Worm (Caenorhabditis elegans) whole organism, L4 larva: ENCODE measurements around the gene deb-1.

Experiments used
- D1046.2 ChIP-seq: fragments of 200-800 bp; sonication (Bioruptor generic); IDR thresholded peaks from 2 replicates; pipeline ENCODE4 v1.3.6; 2022; ENCODE audit warnings: missing genetic modification characterization, missing compliant biosample characterization
- F49E8.2 ChIP-seq: sonication (generic microtip); optimal IDR thresholded peaks from 2 replicates; lab custom pipeline; 2016; ENCODE audit warnings: missing compliant biosample characterization, mild to moderate bottlenecking, missing genetic modification characterization, borderline replicate concordance
- R02D3.7 ChIP-seq: fragments of 150-350 bp; sonication (generic microtip); optimal IDR thresholded peaks from 3 replicates; lab custom pipeline; 2014; ENCODE audit warnings: missing biosample characterization, missing genetic modification characterization
- T20F7.1 ChIP-seq: fragments of 200-800 bp; sonication (Bioruptor generic); optimal IDR thresholded peaks from 2 replicates; lab custom pipeline; 2018; ENCODE audit warnings: mild to moderate bottlenecking, missing genetic modification characterization, missing compliant biosample characterization
- T26A8.4 ChIP-seq: fragments of 200-800 bp; sonication (Bioruptor generic); IDR thresholded peaks from 2 replicates; pipeline ENCODE4 v1.3.6; 2022; ENCODE audit warnings: missing genetic modification characterization, missing compliant biosample characterization
- Y105C5A.15 ChIP-seq: fragments of 200-800 bp; sonication (Bioruptor generic); IDR thresholded peaks from 2 replicates; pipeline ENCODE4 v1.3.6; 2022; ENCODE audit warnings: missing genetic modification characterization, missing compliant biosample characterization
- Y5F2A.4 ChIP-seq: fragments of 200-800 bp; sonication (Bioruptor generic); optimal IDR thresholded peaks from 2 replicates; lab custom pipeline; 2018; ENCODE audit warnings: mild to moderate bottlenecking, missing genetic modification characterization, missing compliant biosample characterization
- ama-1 ChIP-seq: fragments of 150-350 bp; optimal IDR thresholded peaks from 2 replicates; lab custom pipeline; 2014; ENCODE audit warnings: inconsistent platforms, mixed read lengths
- ceh-82 ChIP-seq: sonication (generic microtip); optimal IDR thresholded peaks from 2 replicates; lab custom pipeline; 2017; ENCODE audit warnings: missing biosample characterization, missing genetic modification characterization
- ctbp-1 ChIP-seq: fragments of 200-800 bp; sonication (Bioruptor generic); IDR thresholded peaks from 2 replicates; pipeline ENCODE4 v1.3.6; 2022; ENCODE audit warnings: missing genetic modification reagents, missing genetic modification characterization, missing compliant biosample characterization
- daf-8 ChIP-seq: fragments of 200-800 bp; sonication (Bioruptor generic); IDR thresholded peaks from 2 replicates; pipeline ENCODE4 v1.3.6; 2022; ENCODE audit warnings: missing genetic modification characterization, missing compliant biosample characterization
- dmd-6 ChIP-seq: fragments of 200-800 bp; sonication (Bioruptor generic); IDR thresholded peaks from 2 replicates; pipeline ENCODE4 v1.3.6; 2022; ENCODE audit warnings: missing genetic modification reagents, missing genetic modification characterization, missing compliant biosample characterization
- dmd-8 ChIP-seq: fragments of 200-800 bp; sonication (Bioruptor generic); IDR thresholded peaks from 2 replicates; pipeline ENCODE4 v1.3.6; 2022; ENCODE audit warnings: missing genetic modification characterization, missing compliant biosample characterization
- duxl-1 ChIP-seq: sonication (generic microtip); optimal IDR thresholded peaks from 2 replicates; lab custom pipeline; 2016; ENCODE audit warnings: mild to moderate bottlenecking, missing genetic modification characterization, moderate library complexity, missing compliant biosample characterization; ENCODE audit not compliant: poor library complexity
- egl-27 ChIP-seq: sonication (generic microtip); optimal IDR thresholded peaks from 3 replicates; lab custom pipeline; 2017; ENCODE audit warnings: missing biosample characterization, missing genetic modification reagents, missing genetic modification characterization
- hlh-11 ChIP-seq: fragments of 200-800 bp; sonication (Bioruptor generic); optimal IDR thresholded peaks from 2 replicates; lab custom pipeline; 2018; ENCODE audit warnings: mild to moderate bottlenecking, missing genetic modification characterization, missing compliant biosample characterization
- hlh-30 ChIP-seq: sonication (generic microtip); optimal IDR thresholded peaks from 2 replicates; lab custom pipeline; 2017; ENCODE audit warnings: antibody characterized with exemption, mild to moderate bottlenecking, missing genetic modification characterization, missing compliant biosample characterization; ENCODE audit not compliant: insufficient read depth
- hmg-1.1 ChIP-seq: fragments of 200-800 bp; sonication (Bioruptor generic); IDR thresholded peaks from 2 replicates; pipeline ENCODE4 v1.3.6; 2022; ENCODE audit warnings: missing genetic modification reagents, missing genetic modification characterization, missing compliant biosample characterization
- lim-7 ChIP-seq: fragments of 200-800 bp; sonication (Bioruptor generic); IDR thresholded peaks from 2 replicates; pipeline ENCODE4 v1.3.6; 2022; ENCODE audit warnings: missing genetic modification characterization, missing compliant biosample characterization
- lin-13 ChIP-seq: fragments of 150-350 bp; optimal IDR thresholded peaks from 2 replicates; lab custom pipeline; 2014; ENCODE audit warnings: missing biosample characterization, missing genetic modification reagents, missing genetic modification characterization
- lin-38 ChIP-seq: fragments of 200-800 bp; sonication (Bioruptor generic); IDR thresholded peaks from 2 replicates; pipeline ENCODE4 v1.3.6; 2022; ENCODE audit warnings: missing genetic modification reagents, missing genetic modification characterization, missing compliant biosample characterization
- lsy-2 ChIP-seq, 2 experiments: fragments of 150-350 bp in 1 of 2; sonication (generic microtip) in 1 of 2; optimal IDR thresholded peaks; 2 replicates each; lab custom pipeline; 2014 to 2017; ENCODE audit warnings: missing biosample characterization in 2 of 2, missing genetic modification characterization in 2 of 2
- nhr-10 ChIP-seq: fragments of 150-350 bp; optimal IDR thresholded peaks from 2 replicates; lab custom pipeline; 2014; ENCODE audit warnings: missing biosample characterization, missing genetic modification characterization
- nhr-102 ChIP-seq: sonication (generic microtip); optimal IDR thresholded peaks from 2 replicates; lab custom pipeline; 2016; ENCODE audit warnings: mild to moderate bottlenecking, missing genetic modification characterization, moderate library complexity, missing compliant biosample characterization
- nhr-25 ChIP-seq: sonication (generic microtip); optimal IDR thresholded peaks from 2 replicates; lab custom pipeline; 2017; ENCODE audit warnings: missing genetic modification characterization, mild to moderate bottlenecking, missing compliant biosample characterization, antibody characterized with exemption, moderate library complexity, borderline replicate concordance; ENCODE audit not compliant: insufficient read depth
- nhr-28 ChIP-seq: fragments of 150-350 bp; optimal IDR thresholded peaks from 2 replicates; lab custom pipeline; 2014; ENCODE audit warnings: missing biosample characterization, missing genetic modification characterization
- nhr-42 ChIP-seq: fragments of 200-800 bp; sonication (Bioruptor generic); IDR thresholded peaks from 2 replicates; pipeline ENCODE4 v1.3.6; 2022; ENCODE audit warnings: missing genetic modification characterization, missing compliant biosample characterization
- nhr-48 ChIP-seq: sonication (generic microtip); optimal IDR thresholded peaks from 2 replicates; lab custom pipeline; 2016; ENCODE audit warnings: mild to moderate bottlenecking, missing genetic modification characterization, missing compliant biosample characterization
- nhr-6 ChIP-seq: fragments of 150-350 bp; optimal IDR thresholded peaks from 2 replicates; lab custom pipeline; 2014; ENCODE audit warnings: missing biosample characterization, missing genetic modification characterization
- nhr-77 ChIP-seq: fragments of 150-350 bp; optimal IDR thresholded peaks from 2 replicates; lab custom pipeline; 2014; ENCODE audit warnings: missing biosample characterization, missing genetic modification characterization
- pha-4 ChIP-seq, 2 experiments: fragments of 150-350 bp in 1 of 2; fragments of 200-800 bp in 1 of 2; sonication (Bioruptor generic) in 1 of 2; IDR thresholded peaks in 1 of 2; optimal IDR thresholded peaks in 1 of 2; 2 replicates each; pipeline versions ENCODE4 v1.3.6 to Lab custom; 2014 to 2022; ENCODE audit warnings: missing genetic modification characterization in 2 of 2, missing genetic modification reagents in 2 of 2, missing biosample characterization in 1 of 2, missing compliant biosample characterization in 1 of 2
- php-3 ChIP-seq: fragments of 200-800 bp; sonication (Bioruptor generic); IDR thresholded peaks from 2 replicates; pipeline ENCODE4 v1.3.6; 2022; ENCODE audit warnings: missing genetic modification reagents, missing genetic modification characterization, missing compliant biosample characterization
- rbr-2 ChIP-seq: sonication (generic microtip); optimal IDR thresholded peaks from 2 replicates; lab custom pipeline; 2016; ENCODE audit warnings: missing genotype, missing genetic modification characterization, missing compliant biosample characterization
- sdz-12 ChIP-seq: fragments of 200-800 bp; sonication (Bioruptor generic); optimal IDR thresholded peaks from 2 replicates; lab custom pipeline; 2018; ENCODE audit warnings: mild to moderate bottlenecking, missing genetic modification characterization, missing compliant biosample characterization
- set-16 ChIP-seq: fragments of 200-800 bp; sonication (Bioruptor generic); IDR thresholded peaks from 2 replicates; pipeline ENCODE4 v1.3.6; 2022; ENCODE audit warnings: missing genetic modification reagents, missing genetic modification characterization, missing compliant biosample characterization
- snpc-1.2 ChIP-seq: fragments of 200-800 bp; sonication (Bioruptor generic); IDR thresholded peaks from 2 replicates; pipeline ENCODE4 v1.3.6; 2022; ENCODE audit warnings: missing genetic modification reagents, missing genetic modification characterization, missing compliant biosample characterization
- unc-130 ChIP-seq: sonication (generic microtip); optimal IDR thresholded peaks from 2 replicates; lab custom pipeline; 2016; ENCODE audit warnings: missing genetic modification reagents, missing genetic modification characterization, missing compliant biosample characterization
- unc-39 ChIP-seq: sonication (generic microtip); optimal IDR thresholded peaks from 2 replicates; lab custom pipeline; 2017; ENCODE audit warnings: missing biosample characterization, missing genetic modification characterization
- unc-62 ChIP-seq, 3 experiments: fragments of 150-350 bp in 1 of 3; sonication (generic microtip); optimal IDR thresholded peaks in 2 of 3; peaks in 1 of 3; 1 replicate in 1 of 3; 2 replicates in 2 of 3; lab custom pipeline; 2014 to 2017; ENCODE audit warnings: missing biosample characterization in 3 of 3, missing genetic modification characterization in 3 of 3, missing genetic modification reagents in 3 of 3, missing genotype in 1 of 3
- zfp-2 ChIP-seq: sonication (generic microtip); optimal IDR thresholded peaks from 2 replicates; lab custom pipeline; 2016; ENCODE audit warnings: mild to moderate bottlenecking, missing genetic modification characterization, missing compliant biosample characterization
- zfp-3 ChIP-seq: fragments of 200-800 bp; sonication (Bioruptor generic); conservative IDR thresholded peaks from 2 replicates; pipeline ENCODE4 v1.3.6; 2022; ENCODE audit warnings: missing genetic modification reagents, missing genetic modification characterization, missing compliant biosample characterization
- ztf-11 ChIP-seq: fragments of 150-350 bp; optimal IDR thresholded peaks from 2 replicates; lab custom pipeline; 2014; ENCODE audit warnings: missing biosample characterization, missing genetic modification characterization

Gene deb-1

DNA sequence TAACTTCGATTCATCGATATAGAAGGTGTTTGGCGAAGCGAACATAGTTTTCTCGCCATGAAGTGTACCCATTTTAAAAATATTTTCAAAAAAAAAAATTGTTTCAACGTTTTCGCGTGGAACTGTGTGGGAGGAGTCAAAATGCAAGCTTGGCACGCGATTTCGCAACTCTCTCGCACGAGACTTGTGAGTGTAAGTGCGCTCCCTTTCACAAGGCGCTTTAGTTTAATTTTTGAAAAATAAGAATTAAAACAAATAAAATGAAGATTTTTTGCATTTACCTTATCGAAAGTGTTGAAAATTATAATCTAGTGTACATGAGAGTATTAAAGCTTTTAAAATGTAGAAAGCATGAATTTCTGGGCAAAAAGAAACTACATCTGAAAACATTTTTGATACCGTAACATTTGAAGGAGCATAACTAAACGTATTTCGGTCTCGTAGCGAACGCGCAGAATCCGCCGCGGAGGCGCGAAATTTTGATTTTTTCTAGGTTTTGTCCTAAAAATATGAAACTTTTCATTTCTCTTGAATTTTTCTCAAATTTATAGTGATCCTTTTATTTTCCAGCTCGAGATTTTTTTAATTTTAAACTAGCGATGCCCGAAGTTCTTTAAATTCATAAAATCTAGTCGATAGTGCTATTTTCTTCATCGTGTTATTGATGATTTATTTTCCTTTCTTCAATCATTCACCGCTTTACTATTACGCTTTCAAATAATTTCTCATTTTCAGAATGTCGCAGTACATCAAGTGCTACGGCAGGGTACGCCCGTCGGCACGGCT lies 54.4 kb downstream of the deb-1 start, which contains the start of the genes cogc-2 and klp-18 (continued):
- TF ChIP-seq F49E8.2 (tag; lab: Kevin White, UChicago) (peak; percentile 96), lin-13 (peak; percentile 75), ceh-82 (tag; lab: Kevin White, UChicago) (no peak), sdz-12 (no peak), zfp-3 (GFP tag; lab: Robert Waterston, UW) (0 out of 2 replicates have a peak, but pooled peaks have one; percentile 17), dmd-8 (GFP tag; lab: Robert Waterston, UW) (no peak), Y5F2A.4 (no peak), egl-27 (no peak), R02D3.7 (tag; lab: Kevin White, UChicago) (no peak), nhr-28 (peak; percentile 60), lim-7 (GFP tag; lab: Robert Waterston, UW) (no peak), nhr-48 (tag; lab: Kevin White, UChicago) (peak; percentile 39), lsy-2 (tag; optimal IDR thresholded peaks at IDR 0.05; lab: Kevin White, UChicago) (peak; percentile 36 to 87), pha-4 (GFP tag; IDR thresholded peaks at IDR 0.05; lab: Robert Waterston, UW) (peak; percentile 59; the same call in 1 of the 2 replicates), pha-4 (tag; optimal IDR thresholded peaks at IDR 0.05; lab: Kevin White, UChicago) (peak; percentile 50), daf-8 (no peak), rbr-2 (tag; lab: Kevin White, UChicago) (peak; percentile 57), Y105C5A.15 (GFP tag; lab: Robert Waterston, UW) (no peak), nhr-25 (tag; lab: Kevin White, UChicago) (peak; percentile 64), hlh-11 (tag; lab: Kevin White, UChicago) (peak; percentile 71), unc-130 (peak; percentile 91), nhr-6 (tag; lab: Kevin White, UChicago) (peak; percentile 86), duxl-1 (peak; percentile 66), hlh-30 (tag; lab: Kevin White, UChicago) (peak; percentile 91), nhr-10 (tag; lab: Kevin White, UChicago) (no peak), dmd-6 (GFP tag; lab: Robert Waterston, UW) (peak; percentile 49), T20F7.1 (peak; percentile 72), zfp-2 (tag; lab: Kevin White, UChicago) (peak; percentile 11), php-3 (GFP tag; lab: Robert Waterston, UW) (no peak), snpc-1.2 (GFP tag; lab: Robert Waterston, UW) (peak; percentile 95), set-16 (GFP tag; lab: Robert Waterston, UW) (no peak), nhr-102 (tag; lab: Kevin White, UChicago) (peak; percentile 57), D1046.2 (GFP tag; lab: Robert Waterston, UW) (no peak), nhr-77 (peak; percentile 56), ctbp-1 (no peak), hmg-1.1 (peak; percentile 74), ztf-11 (no peak), ama-1 (no peak), lin-38 (GFP tag; lab: Robert Waterston, UW) (peak; percentile 94), unc-39 (tag; lab: Kevin White, UChicago) (no peak)

DNA sequence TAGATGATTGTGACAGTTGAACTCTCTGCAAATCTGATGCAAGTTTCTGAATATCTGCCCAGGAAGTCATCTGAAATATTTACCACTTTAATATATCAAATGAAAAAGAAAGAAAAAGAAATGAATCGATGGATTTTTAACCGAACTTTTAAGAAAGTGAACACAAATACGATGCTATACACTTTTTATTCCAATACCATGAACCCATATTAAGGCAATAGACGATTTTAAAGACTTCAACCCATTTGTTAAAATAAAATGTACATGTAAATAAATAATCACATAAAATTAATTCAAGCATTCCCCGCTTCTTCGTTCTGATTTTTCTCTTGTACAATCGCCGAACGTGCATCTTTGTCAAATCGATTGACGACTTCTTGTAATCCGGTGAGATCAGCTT lies 57.3 kb downstream of the deb-1 start, which contains the start of gene ufl-1:
TSS of gene ufl-1 (minus strand) at position 70 of the 400 bp plus-strand sequence.
- TF ChIP-seq unc-62 (GFP tag; optimal IDR thresholded peaks at IDR 0.05 in 1 of 2; lab: Kevin White, UChicago) (peak in 1 of 2 experiments; percentile 86), unc-62 (tag; optimal IDR thresholded peaks at IDR 0.05; lab: Kevin White, UChicago) (no peak), nhr-25 (tag; lab: Kevin White, UChicago) (no peak), T26A8.4 (GFP tag; lab: Robert Waterston, UW) (no peak), nhr-42 (GFP tag; lab: Robert Waterston, UW) (no peak)
